Worm (Caenorhabditis elegans): ENCODE results near the gene R09A8.9.

Gene R09A8.9

DNA sequence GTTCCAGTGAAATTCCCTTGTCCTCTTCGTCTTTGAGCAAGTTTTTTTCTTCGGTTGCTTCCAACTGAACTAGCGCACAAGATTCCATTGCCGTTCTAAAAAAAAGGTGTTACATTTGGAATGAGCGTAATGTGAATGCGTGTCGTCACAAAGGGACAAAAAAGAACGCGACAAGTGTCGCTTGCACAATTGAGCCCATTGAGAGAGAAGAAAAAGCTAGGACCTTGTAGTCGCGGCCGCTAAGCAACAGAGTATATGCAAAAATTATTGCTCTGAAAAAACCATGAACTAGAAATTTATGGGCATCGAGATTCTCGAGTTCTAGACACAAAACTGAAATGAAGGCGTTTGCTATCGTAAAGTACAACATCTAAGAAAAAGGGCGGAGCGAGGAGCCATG lies 17.4 kb upstream of the R09A8.9 start, which contains the start of gene T24D5.2:
Gene T24D5.2 (minus strand): TSS at position 101 of the 400 bp plus-strand sequence.
- TF ChIP-seq lin-13 (GFP tag; optimal IDR thresholded peaks at IDR 0.05) (no peak), nhr-19 (GFP tag; conservative IDR thresholded peaks at IDR 0.05) (no peak), sox-4 (tag; optimal IDR thresholded peaks at IDR 0.05) (no peak), fkh-10 (GFP tag; optimal IDR thresholded peaks at IDR 0.05) (no peak), ztf-11 (tag; optimal IDR thresholded peaks at IDR 0.05) (no peak), lsy-2 (tag; optimal IDR thresholded peaks at IDR 0.05) (no peak), egl-27 (tag; optimal IDR thresholded peaks at IDR 0.05) (no peak), mep-1 (tag; optimal IDR thresholded peaks at IDR 0.05) (no peak), unc-62 (GFP tag; optimal IDR thresholded peaks at IDR 0.05) (no peak), aly-2 (tag; optimal IDR thresholded peaks at IDR 0.05) (no peak), lir-3 (tag; optimal IDR thresholded peaks at IDR 0.05; ENCODE audit: poor library complexity) (no peak), rnt-1 (tag; optimal IDR thresholded peaks at IDR 0.05) (no peak), sptf-1 (tag; optimal IDR thresholded peaks at IDR 0.05) (no peak), ets-5 (GFP tag; IDR thresholded peaks at IDR 0.05) (no peak), lin-35 (GFP tag; optimal IDR thresholded peaks at IDR 0.05) (no peak), efl-3 (GFP tag; optimal IDR thresholded peaks at IDR 0.05) (no peak), nhr-77 (tag; optimal IDR thresholded peaks at IDR 0.05) (no peak), ceh-88 (GFP tag; IDR thresholded peaks at IDR 0.05) (no peak), pqm-1 (tag; optimal IDR thresholded peaks at IDR 0.05) (no peak)

DNA sequence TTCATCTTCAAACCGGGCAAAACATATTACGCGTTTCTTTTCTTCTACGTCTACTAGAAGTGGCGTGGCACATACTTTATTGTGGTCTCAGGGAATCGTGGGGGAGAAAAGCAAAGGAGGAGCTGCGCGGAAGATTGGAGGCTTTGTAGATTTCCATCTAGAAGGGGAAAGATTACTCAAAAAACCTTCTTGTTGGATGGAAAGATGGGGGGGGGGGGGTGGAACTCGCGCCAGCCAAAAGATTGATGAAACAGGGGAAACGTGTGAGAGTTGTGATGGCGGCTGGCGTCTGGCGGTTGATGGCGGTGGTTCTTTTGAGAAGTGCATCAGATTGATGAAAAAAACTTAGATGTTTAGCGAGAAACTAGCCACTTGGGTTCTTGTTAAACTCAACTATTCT lies 14.2 kb upstream of the R09A8.9 start:
- no peak for TF ChIP-seq skn-1 (tag; optimal IDR thresholded peaks at IDR 0.05)
- TF ChIP-seq C04F5.9 (tag; optimal IDR thresholded peaks at IDR 0.05), result no peak
- TF ChIP-seq lsy-2 (tag; optimal IDR thresholded peaks at IDR 0.05), result no peak
- TF ChIP-seq jun-1 (tag; optimal IDR thresholded peaks at IDR 0.05), result no peak
- TF ChIP-seq fkh-10 (GFP tag; optimal IDR thresholded peaks at IDR 0.05), result peak; percentile 15
- TF ChIP-seq lin-15B (tag; optimal IDR thresholded peaks at IDR 0.05), result no peak
- TF ChIP-seq lin-14 (GFP tag; optimal IDR thresholded peaks at IDR 0.05), result peak; percentile 2
- no peak for TF ChIP-seq lin-13 (GFP tag; optimal IDR thresholded peaks at IDR 0.05)

DNA sequence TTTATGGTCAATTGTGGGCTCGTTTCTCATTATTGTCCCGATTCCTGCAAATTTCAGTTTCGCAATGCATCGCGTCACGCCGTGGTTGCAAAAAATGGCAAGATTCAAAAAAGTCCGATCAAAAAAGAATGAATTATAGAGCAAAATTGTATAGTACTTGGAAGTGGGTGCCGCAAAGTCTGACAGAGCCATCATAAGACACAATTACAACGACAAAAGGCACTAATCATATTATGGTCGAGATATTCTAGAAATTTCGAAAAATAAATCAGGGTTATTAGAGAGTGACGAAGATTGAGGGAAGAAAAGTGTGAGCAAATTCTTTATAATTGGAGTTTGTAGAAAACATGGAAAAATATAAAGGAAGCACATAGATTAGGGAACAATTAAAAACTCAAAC lies 8.5 kb upstream of the R09A8.9 start:
- TF ChIP-seq dsc-1 (tag; optimal IDR thresholded peaks at IDR 0.05), result peak; percentile 61
- TF ChIP-seq pqm-1 (tag; optimal IDR thresholded peaks at IDR 0.05), result no peak
- TF ChIP-seq ceh-8 (GFP tag; optimal IDR thresholded peaks at IDR 0.05), result peak; percentile 90

DNA sequence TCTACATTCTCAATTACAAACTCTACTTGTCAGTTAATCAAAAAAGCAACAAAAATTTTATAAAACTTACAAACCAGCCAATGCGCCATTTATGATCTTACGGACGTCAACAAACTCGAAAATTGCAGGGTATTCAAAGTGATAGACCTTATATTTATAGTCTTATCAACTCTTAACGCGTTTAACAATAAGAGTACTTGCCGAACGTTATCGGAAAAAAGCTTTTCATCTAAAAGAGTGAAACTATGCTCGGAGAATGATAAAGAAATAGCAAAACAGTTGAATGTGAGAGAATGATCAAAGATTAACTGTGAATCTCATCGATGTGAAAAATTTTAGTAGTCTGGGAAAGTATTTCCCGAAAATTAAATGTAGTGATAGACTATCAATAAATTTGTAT lies 7.8 kb upstream of the R09A8.9 start:
- TF ChIP-seq zag-1 (tag; optimal IDR thresholded peaks at IDR 0.05) (no peak), lin-14 (GFP tag; optimal IDR thresholded peaks at IDR 0.05) (no peak), elt-2 (tag; optimal IDR thresholded peaks at IDR 0.05) (peak; percentile 80), lsy-2 (tag; optimal IDR thresholded peaks at IDR 0.05) (no peak), nhr-12 (tag; optimal IDR thresholded peaks at IDR 0.05) (no peak), nhr-85 (tag) (no peak)

- TF ChIP-seq efl-1 (optimal IDR thresholded peaks at IDR 0.05) (no peak), efl-1 (GFP tag; optimal IDR thresholded peaks at IDR 0.05 in 1 of 2) (peak in 1 of 2 experiments; percentile 72), alr-1 (tag; optimal IDR thresholded peaks at IDR 0.05; ENCODE audit: borderline replicate concordance) (no peak)
These were observed 6.9 kb upstream of the R09A8.9 start, which contains the start of gene T24D5.4 for ce11 chrX:12596868-12597267. TSS of gene T24D5.4 (plus strand) at chrX:12597168.

ce11 chrX:12602611-12603010 lies 1.1 kb upstream of the R09A8.9 start:
- TF ChIP-seq fkh-10 (GFP tag; optimal IDR thresholded peaks at IDR 0.05) (no peak), hlh-17 (GFP tag; optimal IDR thresholded peaks at IDR 0.05; ENCODE audit: borderline replicate concordance) (no peak), unc-62 (GFP tag; optimal IDR thresholded peaks at IDR 0.05) (no peak), tlp-1 (tag; optimal IDR thresholded peaks at IDR 0.05) (no peak), sptf-1 (tag; optimal IDR thresholded peaks at IDR 0.05) (no peak), fkh-4 (tag; optimal IDR thresholded peaks at IDR 0.05; ENCODE audit: borderline replicate concordance) (no peak), isw-1 (GFP tag; IDR thresholded peaks at IDR 0.05) (no peak), C34B4.2 (tag; optimal IDR thresholded peaks at IDR 0.05) (no peak), mep-1 (tag; optimal IDR thresholded peaks at IDR 0.05) (no peak), C04F5.9 (tag; optimal IDR thresholded peaks at IDR 0.05) (no peak), nhr-11 (tag; optimal IDR thresholded peaks at IDR 0.05) (no peak), elt-3 (tag; optimal IDR thresholded peaks at IDR 0.05) (no peak), nhr-84 (tag; optimal IDR thresholded peaks at IDR 0.05) (no peak), vab-15 (tag; optimal IDR thresholded peaks at IDR 0.05) (no peak), C16A3.4 (tag; optimal IDR thresholded peaks at IDR 0.05) (no peak), efl-3 (GFP tag; optimal IDR thresholded peaks at IDR 0.05) (no peak), elt-2 (tag; optimal IDR thresholded peaks at IDR 0.05) (no peak), mdl-1 (tag; optimal IDR thresholded peaks at IDR 0.05) (no peak)

All from whole organism, L1 larva.